Fruit fly (Drosophila melanogaster) whole organism, embryonic: Measurements from ENCODE around the gene mAcon1.

Experiments
- Aef1 ChIP-seq: fragments of 200-800 bp; sonication (Bioruptor generic); IDR thresholded peaks from 3 replicates; pipeline ENCODE4 v1.3.6; 2022; ENCODE audit warnings: missing biosample characterization, missing genetic modification characterization
- Atf3 ChIP-seq: fragments of 200-800 bp; sonication (Bioruptor generic); optimal IDR thresholded peaks from 3 replicates; lab custom pipeline; 2016; ENCODE audit warnings: missing biosample characterization, missing genetic modification characterization
- Atf6 ChIP-seq: fragments of 200-800 bp; sonication (Bioruptor generic); IDR thresholded peaks from 2 replicates; pipeline ENCODE4 v1.3.6; 2022; ENCODE audit warnings: missing biosample characterization, missing genetic modification characterization
- CG10366 ChIP-seq: fragments of 200-800 bp; sonication (Bioruptor generic); IDR thresholded peaks from 2 replicates; pipeline ENCODE4 v1.3.6; 2022; ENCODE audit warnings: missing biosample characterization, missing genetic modification characterization
- CG11085 ChIP-seq: fragments of 200-800 bp; sonication (Bioruptor generic); IDR thresholded peaks from 2 replicates; pipeline ENCODE4 v1.3.6; 2022; ENCODE audit warnings: missing biosample characterization, missing genetic modification characterization
- CG11398 ChIP-seq: fragments of 200-800 bp; sonication (Bioruptor generic); optimal IDR thresholded peaks from 2 replicates; lab custom pipeline; 2016; ENCODE audit warnings: missing biosample characterization, missing genetic modification characterization
- CG12769 ChIP-seq: fragments of 200-800 bp; sonication (Bioruptor generic); optimal IDR thresholded peaks from 2 replicates; lab custom pipeline; 2019; ENCODE audit warnings: missing biosample characterization, mild to moderate bottlenecking, missing genetic modification characterization, moderate library complexity
- CG18011 ChIP-seq: fragments of 200-800 bp; sonication (Bioruptor generic); optimal IDR thresholded peaks from 2 replicates; lab custom pipeline; 2017; ENCODE audit warnings: missing biosample characterization, missing genetic modification characterization, mild to moderate bottlenecking, moderate library complexity, missing genotype
- CG18599 ChIP-seq: fragments of 200-800 bp; sonication (Bioruptor generic); optimal IDR thresholded peaks from 3 replicates; lab custom pipeline; 2017; ENCODE audit warnings: missing biosample characterization, missing genetic modification characterization, mild to moderate bottlenecking, moderate library complexity, missing genetic modification reagents
- CG30431 ChIP-seq: fragments of 200-800 bp; sonication (Bioruptor generic); optimal IDR thresholded peaks from 2 replicates; lab custom pipeline; 2017; ENCODE audit warnings: missing biosample characterization, missing genetic modification characterization
- CG31224 ChIP-seq: fragments of 200-800 bp; sonication (Bioruptor generic); IDR thresholded peaks from 2 replicates; pipeline ENCODE4 v1.3.6; 2022; ENCODE audit warnings: missing biosample characterization, missing genetic modification characterization
- CG5245 ChIP-seq: fragments of 200-800 bp; sonication (Bioruptor generic); optimal IDR thresholded peaks from 3 replicates; lab custom pipeline; 2016; ENCODE audit warnings: missing biosample characterization, missing genetic modification characterization
- CG6765 ChIP-seq: fragments of 200-800 bp; sonication (Bioruptor generic); optimal IDR thresholded peaks from 3 replicates; lab custom pipeline; 2017; ENCODE audit warnings: missing biosample characterization, mild to moderate bottlenecking, missing genetic modification characterization
- CG6813 ChIP-seq: fragments of 200-800 bp; sonication (Bioruptor generic); optimal IDR thresholded peaks from 2 replicates; lab custom pipeline; 2017; ENCODE audit warnings: missing biosample characterization, missing genetic modification characterization, mild to moderate bottlenecking, moderate library complexity, missing genetic modification reagents
- CG7372 ChIP-seq: fragments of 200-800 bp; sonication (Bioruptor generic); IDR thresholded peaks from 2 replicates; pipeline ENCODE4 v1.3.6; 2022; ENCODE audit warnings: missing biosample characterization, missing genetic modification characterization
- CG7556 ChIP-seq: fragments of 200-800 bp; sonication (Bioruptor generic); optimal IDR thresholded peaks from 2 replicates; lab custom pipeline; 2017; ENCODE audit warnings: missing biosample characterization, mild to moderate bottlenecking, missing genetic modification characterization
- CG8089 ChIP-seq: fragments of 200-800 bp; sonication (Bioruptor generic); optimal IDR thresholded peaks from 3 replicates; lab custom pipeline; 2016; ENCODE audit warnings: missing biosample characterization, missing genetic modification characterization
- CG8478 ChIP-seq: fragments of >200 bp; optimal IDR thresholded peaks from 2 replicates; lab custom pipeline; 2018
- Dbx ChIP-seq: fragments of 200-800 bp; sonication (Bioruptor generic); IDR thresholded peaks from 3 replicates; pipeline ENCODE4 v1.3.6; 2022; ENCODE audit warnings: missing biosample characterization, missing genetic modification characterization
- Deaf1 ChIP-seq: fragments of 200-800 bp; optimal IDR thresholded peaks from 3 replicates; lab custom pipeline; 2019; ENCODE audit warnings: missing biosample characterization, mild to moderate bottlenecking, missing genetic modification characterization, moderate library complexity
- HmgZ ChIP-seq: fragments of 200-800 bp; sonication (Bioruptor generic); optimal IDR thresholded peaks from 2 replicates; lab custom pipeline; 2018; ENCODE audit warnings: missing biosample characterization, mild to moderate bottlenecking, missing genetic modification characterization
- Hmx ChIP-seq: fragments of 200-800 bp; sonication (Bioruptor generic); optimal IDR thresholded peaks from 2 replicates; lab custom pipeline; 2016; ENCODE audit warnings: missing biosample characterization, missing genetic modification characterization
- Jarid2 ChIP-seq: fragments of 200-800 bp; sonication (Bioruptor generic); optimal IDR thresholded peaks from 3 replicates; lab custom pipeline; 2017; ENCODE audit warnings: mild to moderate bottlenecking, missing biosample characterization, missing genetic modification reagents, missing genetic modification characterization
- Lhr ChIP-seq: fragments of 200-800 bp; sonication (Bioruptor generic); optimal IDR thresholded peaks from 3 replicates; lab custom pipeline; 2017; ENCODE audit warnings: mild to moderate bottlenecking, missing biosample characterization, missing genetic modification reagents, missing genetic modification characterization
- Lim3 ChIP-seq: fragments of 200-800 bp; sonication (Bioruptor generic); IDR thresholded peaks from 2 replicates; pipeline ENCODE4 v1.3.6; 2022; ENCODE audit warnings: missing biosample characterization, missing genetic modification characterization
- Lpt ChIP-seq: fragments of >200 bp; optimal IDR thresholded peaks from 2 replicates; lab custom pipeline; 2018; ENCODE audit warnings: missing biosample characterization, missing genetic modification characterization
- NK7.1 ChIP-seq: fragments of 200-800 bp; sonication (Bioruptor generic); optimal IDR thresholded peaks from 3 replicates; lab custom pipeline; 2016; ENCODE audit warnings: missing biosample characterization, missing genetic modification characterization
- Sox102F ChIP-seq: fragments of 200-800 bp; sonication (Bioruptor generic); optimal IDR thresholded peaks from 2 replicates; lab custom pipeline; 2018; ENCODE audit warnings: missing biosample characterization, mild to moderate bottlenecking, missing genetic modification characterization, moderate library complexity
- Usf ChIP-seq: fragments of 200-800 bp; sonication (Bioruptor generic); optimal IDR thresholded peaks from 2 replicates; lab custom pipeline; 2017; ENCODE audit warnings: missing genotype, missing biosample characterization, missing genetic modification characterization
- aop ChIP-seq: fragments of 200-800 bp; sonication (Bioruptor generic); IDR thresholded peaks from 2 replicates; pipeline ENCODE4 v1.3.6; 2022; ENCODE audit warnings: missing biosample characterization, missing genetic modification characterization
- ap ChIP-seq: fragments of 200-800 bp; sonication (Bioruptor generic); IDR thresholded peaks from 2 replicates; pipeline ENCODE4 v1.3.6; 2022; ENCODE audit warnings: missing biosample characterization, missing genetic modification characterization
- bowl ChIP-seq: fragments of 200-800 bp; sonication (Bioruptor generic); IDR thresholded peaks from 2 replicates; pipeline ENCODE4 v1.3.6; 2022; ENCODE audit warnings: missing biosample characterization, missing genetic modification characterization
- bsh ChIP-seq, 2 experiments: fragments of 200-800 bp; sonication (Bioruptor generic); optimal IDR thresholded peaks; 2 replicates each; lab custom pipeline; 2017 to 2018; ENCODE audit warnings: mild to moderate bottlenecking in 2 of 2, missing biosample characterization in 2 of 2, missing genetic modification characterization in 2 of 2, moderate library complexity in 1 of 2
- chinmo ChIP-seq: fragments of 200-800 bp; sonication (Bioruptor generic); IDR thresholded peaks from 4 replicates; pipeline ENCODE4 v1.3.6; 2022; ENCODE audit warnings: missing biosample characterization, missing genetic modification characterization; ENCODE audit not compliant: partially characterized antibody
- crp ChIP-seq, 2 experiments: fragments of 200-800 bp; sonication (Bioruptor generic); optimal IDR thresholded peaks; 2 replicates in 1 of 2; 3 replicates in 1 of 2; lab custom pipeline; 2017; ENCODE audit warnings: missing biosample characterization in 2 of 2, missing genetic modification characterization in 2 of 2, mild to moderate bottlenecking in 1 of 2, moderate library complexity in 1 of 2
- dan ChIP-seq: fragments of 200-800 bp; sonication (Bioruptor generic); IDR thresholded peaks from 2 replicates; pipeline ENCODE4 v1.3.6; 2022; ENCODE audit warnings: missing biosample characterization, missing genetic modification characterization
- dmrt11E ChIP-seq: fragments of 200-800 bp; sonication (Bioruptor generic); optimal IDR thresholded peaks from 3 replicates; lab custom pipeline; 2018; ENCODE audit warnings: missing biosample characterization, mild to moderate bottlenecking, missing genetic modification characterization, moderate library complexity
- fd64A ChIP-seq: fragments of 200-800 bp; sonication (Bioruptor generic); optimal IDR thresholded peaks from 3 replicates; lab custom pipeline; 2018; ENCODE audit warnings: missing biosample characterization, mild to moderate bottlenecking, missing genetic modification characterization
- gt ChIP-seq: fragments of 200-800 bp; sonication (Bioruptor generic); IDR thresholded peaks from 2 replicates; pipeline ENCODE4 v1.3.6; 2022; ENCODE audit warnings: missing biosample characterization, missing genetic modification characterization
- inv ChIP-seq: fragments of 200-800 bp; sonication (Bioruptor generic); IDR thresholded peaks from 2 replicates; pipeline ENCODE4 v1.3.6; 2022; ENCODE audit warnings: missing biosample characterization, missing genetic modification characterization; ENCODE audit not compliant: partially characterized antibody
- klu ChIP-seq: fragments of 200-800 bp; sonication (Bioruptor generic); IDR thresholded peaks from 2 replicates; pipeline ENCODE4 v1.3.6; 2022; ENCODE audit warnings: missing biosample characterization, missing genetic modification characterization
- lbe ChIP-seq: fragments of 200-800 bp; sonication (Bioruptor generic); optimal IDR thresholded peaks from 2 replicates; lab custom pipeline; 2016; ENCODE audit warnings: missing biosample characterization, mild to moderate bottlenecking, missing genetic modification characterization
- nmo ChIP-seq: fragments of 200-800 bp; sonication (Bioruptor generic); optimal IDR thresholded peaks from 2 replicates; lab custom pipeline; 2018; ENCODE audit warnings: missing biosample characterization, mild to moderate bottlenecking, missing genetic modification characterization, moderate library complexity
- pfk ChIP-seq: fragments of 200-800 bp; sonication (Bioruptor generic); optimal IDR thresholded peaks from 2 replicates; lab custom pipeline; 2018; ENCODE audit warnings: missing biosample characterization, mild to moderate bottlenecking, missing genetic modification characterization, moderate library complexity
- pnt ChIP-seq: fragments of 200-800 bp; sonication (Bioruptor generic); optimal IDR thresholded peaks from 3 replicates; lab custom pipeline; 2016; ENCODE audit warnings: missing biosample characterization, missing genetic modification characterization
- ranshi ChIP-seq: fragments of 200-800 bp; sonication (Bioruptor generic); IDR thresholded peaks from 2 replicates; pipeline ENCODE4 v1.3.6; 2022; ENCODE audit warnings: missing biosample characterization, missing genetic modification characterization
- shn ChIP-seq: fragments of 200-800 bp; sonication (Bioruptor generic); optimal IDR thresholded peaks from 3 replicates; lab custom pipeline; 2016; ENCODE audit warnings: missing biosample characterization, missing genetic modification characterization
- so ChIP-seq: fragments of 200-800 bp; sonication (Bioruptor generic); IDR thresholded peaks from 3 replicates; pipeline ENCODE4 v1.3.6; 2022; ENCODE audit warnings: missing biosample characterization, missing genetic modification characterization
- sob ChIP-seq: fragments of 200-800 bp; sonication (Bioruptor generic); IDR thresholded peaks from 2 replicates; pipeline ENCODE4 v1.3.6; 2022; ENCODE audit warnings: missing biosample characterization, missing genetic modification characterization
- tin ChIP-seq: fragments of 200-800 bp; sonication (Bioruptor generic); optimal IDR thresholded peaks from 3 replicates; lab custom pipeline; 2016; ENCODE audit warnings: missing biosample characterization, missing genetic modification characterization
- tna ChIP-seq: fragments of 200-800 bp; sonication (Bioruptor generic); IDR thresholded peaks from 2 replicates; pipeline ENCODE4 v1.3.6; 2022; ENCODE audit warnings: missing biosample characterization, missing genetic modification characterization; ENCODE audit not compliant: partially characterized antibody
- trh ChIP-seq: fragments of 200-800 bp; sonication (Bioruptor generic); optimal IDR thresholded peaks from 2 replicates; lab custom pipeline; 2016; ENCODE audit warnings: missing biosample characterization, missing genetic modification characterization

The mAcon1 gene

dm6 chr2L:21221114-21221578 lies 52.8 kb downstream of the mAcon1 start, which contains the start of gene CG8677 (continued):
- TF ChIP-seq CG6813 (GFP tag; lab: Kevin White, UChicago) (no peak), chinmo (GFP tag; lab: Robert Waterston, UW) (no peak; the same call in 3 of the 4 replicates), crp (GFP tag; optimal IDR thresholded peaks at IDR 0.05; lab: Kevin White, UChicago) (peak in 1 of 2 experiments; percentile 5), Lhr (GFP tag; lab: Kevin White, UChicago) (peak; percentile 84), Sox102F (GFP tag; lab: Kevin White, UChicago) (no peak), CG7372 (no peak), Lpt (GFP tag; lab: Kevin White, UChicago) (no peak), pnt (GFP tag; lab: Kevin White, UChicago) (no peak), Jarid2 (GFP tag; lab: Kevin White, UChicago) (no peak), CG8478 (lab: Kevin White, UChicago) (no peak), Atf6 (no peak), tna (0 out of 2 replicates have a peak, but pooled peaks have one; percentile 19), ap (no peak), CG7556 (GFP tag; lab: Kevin White, UChicago) (no peak), CG6765 (no peak), Dbx (GFP tag; lab: Robert Waterston, UW) (no peak), CG5245 (no peak), Usf (GFP tag; lab: Kevin White, UChicago) (no peak), CG31224 (GFP tag; lab: Robert Waterston, UW) (no peak), Deaf1 (tag; lab: Kevin White, UChicago) (no peak), dmrt11E (tag; lab: Kevin White, UChicago) (no peak), bsh (GFP tag; optimal IDR thresholded peaks at IDR 0.05; lab: Kevin White, UChicago) (no peak), ranshi (GFP tag; lab: Robert Waterston, UW) (no peak), CG18599 (GFP tag; lab: Kevin White, UChicago) (no peak), CG12769 (tag; lab: Kevin White, UChicago) (no peak), tin (GFP tag; lab: Kevin White, UChicago) (no peak), CG8089 (GFP tag; lab: Kevin White, UChicago) (no peak), aop (GFP tag; lab: Robert Waterston, UW) (no peak), fd64A (no peak), inv (GFP tag; lab: Robert Waterston, UW) (no peak), gt (GFP tag; lab: Robert Waterston, UW) (no peak), CG10366 (GFP tag; lab: Robert Waterston, UW) (no peak), CG30431 (GFP tag; lab: Kevin White, UChicago) (no peak), shn (GFP tag; lab: Kevin White, UChicago) (no peak), Hmx (no peak), lbe (GFP tag; lab: Kevin White, UChicago) (no peak), NK7.1 (GFP tag; lab: Kevin White, UChicago) (no peak), Atf3 (GFP tag; lab: Kevin White, UChicago) (no peak), CG11398 (GFP tag; lab: Kevin White, UChicago) (no peak), HmgZ (tag; lab: Kevin White, UChicago) (peak; percentile 57), sob (GFP tag; lab: Robert Waterston, UW) (no peak), CG11085 (GFP tag; lab: Robert Waterston, UW) (no peak), pfk (GFP tag; lab: Kevin White, UChicago) (no peak), Lim3 (no peak), Aef1 (GFP tag; lab: Robert Waterston, UW) (no peak), CG18011 (GFP tag; lab: Kevin White, UChicago) (no peak), nmo (GFP tag; lab: Kevin White, UChicago) (peak; percentile 19), so (GFP tag; lab: Robert Waterston, UW) (no peak), trh (no peak), klu (GFP tag; lab: Robert Waterston, UW) (no peak), dan (GFP tag; lab: Robert Waterston, UW) (no peak), bowl (GFP tag; lab: Robert Waterston, UW) (no peak)
